Worm (Caenorhabditis elegans) whole organism, young adult: ENCODE results near the gene rpap-3.

Experiments used
- B0019.2 ChIP-seq: fragments of 200-800 bp; sonication (Bioruptor generic); conservative IDR thresholded peaks from 2 replicates; pipeline ENCODE4 v1.3.6; 2022; ENCODE audit warnings: missing genetic modification reagents, missing genetic modification characterization, missing compliant biosample characterization
- C17E4.6 ChIP-seq: fragments of 200-800 bp; sonication (Bioruptor generic); IDR thresholded peaks from 2 replicates; pipeline ENCODE4 v1.3.6; 2022; ENCODE audit warnings: missing genetic modification reagents, missing genetic modification characterization, missing compliant biosample characterization
- F23B12.7 ChIP-seq: sonication (generic microtip); optimal IDR thresholded peaks from 2 replicates; lab custom pipeline; 2017; ENCODE audit warnings: missing genetic modification characterization, mild to moderate bottlenecking, missing compliant biosample characterization, antibody characterized with exemption, moderate library complexity; ENCODE audit not compliant: insufficient read depth
- F33H1.4 ChIP-seq: fragments of 200-800 bp; sonication (Bioruptor generic); IDR thresholded peaks from 2 replicates; pipeline ENCODE4 v1.3.6; 2022; ENCODE audit warnings: missing genetic modification reagents, missing genetic modification characterization, missing compliant biosample characterization
- F37B4.10 ChIP-seq: fragments of 200-800 bp; sonication (Bioruptor generic); IDR thresholded peaks from 2 replicates; pipeline ENCODE4 v1.3.6; 2022; ENCODE audit warnings: missing genetic modification characterization, missing compliant biosample characterization
- F52B5.7 ChIP-seq: sonication (generic microtip); optimal IDR thresholded peaks from 2 replicates; lab custom pipeline; 2016; ENCODE audit warnings: mild to moderate bottlenecking, missing genetic modification characterization, missing compliant biosample characterization
- K12H6.12 ChIP-seq: fragments of 200-800 bp; sonication (Bioruptor generic); optimal IDR thresholded peaks from 2 replicates; lab custom pipeline; 2018; ENCODE audit warnings: mild to moderate bottlenecking, missing genetic modification characterization, missing compliant biosample characterization
- T26A5.8 ChIP-seq: sonication (generic microtip); optimal IDR thresholded peaks from 2 replicates; lab custom pipeline; 2016; ENCODE audit warnings: missing genetic modification characterization, missing compliant biosample characterization
- ZK185.1 ChIP-seq: sonication (generic microtip); optimal IDR thresholded peaks from 2 replicates; lab custom pipeline; 2016; ENCODE audit warnings: mild to moderate bottlenecking, missing genetic modification characterization, missing compliant biosample characterization; ENCODE audit not compliant: poor library complexity, severe bottlenecking
- aptf-2 ChIP-seq: fragments of 200-800 bp; sonication (Bioruptor generic); conservative IDR thresholded peaks from 2 replicates; pipeline ENCODE4 v1.3.6; 2022; ENCODE audit warnings: missing genetic modification reagents, missing genetic modification characterization, missing compliant biosample characterization
- bed-2 ChIP-seq: fragments of 200-800 bp; sonication (Bioruptor generic); IDR thresholded peaks from 2 replicates; pipeline ENCODE4 v1.3.6; 2022; ENCODE audit warnings: missing genetic modification reagents, missing genetic modification characterization, missing compliant biosample characterization
- cebp-1 ChIP-seq, 2 experiments: fragments of 200-800 bp in 1 of 2; sonication (Bioruptor generic) in 1 of 2; sonication (generic microtip) in 1 of 2; IDR thresholded peaks in 1 of 2; optimal IDR thresholded peaks in 1 of 2; 2 replicates each; pipeline versions ENCODE4 v1.3.6 to Lab custom; 2017 to 2022; ENCODE audit warnings: missing compliant biosample characterization in 2 of 2, missing genetic modification characterization in 2 of 2, mild to moderate bottlenecking in 1 of 2, missing genetic modification reagents in 1 of 2, moderate library complexity in 1 of 2
- ceh-27 ChIP-seq: fragments of 200-800 bp; sonication (Bioruptor generic); optimal IDR thresholded peaks from 2 replicates; lab custom pipeline; 2018; ENCODE audit warnings: mild to moderate bottlenecking, missing genetic modification characterization, moderate library complexity, missing compliant biosample characterization
- ceh-40 ChIP-seq: fragments of 200-800 bp; sonication (Bioruptor generic); IDR thresholded peaks from 2 replicates; pipeline ENCODE4 v1.3.6; 2022; ENCODE audit warnings: missing genetic modification characterization, missing compliant biosample characterization
- dox-1 ChIP-seq: fragments of 200-800 bp; sonication (Bioruptor generic); IDR thresholded peaks from 2 replicates; pipeline ENCODE4 v1.3.6; 2022; ENCODE audit warnings: missing genetic modification reagents, missing genetic modification characterization, missing compliant biosample characterization
- efl-1 ChIP-seq: fragments of 150-350 bp; optimal IDR thresholded peaks from 2 replicates; lab custom pipeline; 2014; ENCODE audit warnings: missing biosample characterization, missing genetic modification reagents, missing genetic modification characterization
- egrh-3 ChIP-seq: fragments of 200-800 bp; sonication (Bioruptor generic); IDR thresholded peaks from 2 replicates; pipeline ENCODE4 v1.3.6; 2022; ENCODE audit warnings: missing genetic modification reagents, missing genetic modification characterization, missing compliant biosample characterization
- him-1 ChIP-seq: sonication (generic microtip); optimal IDR thresholded peaks from 2 replicates; lab custom pipeline; 2016; ENCODE audit warnings: missing genotype, missing genetic modification reagents, missing genetic modification characterization, missing compliant biosample characterization
- hmg-1.2 ChIP-seq: fragments of 200-800 bp; sonication (Bioruptor generic); IDR thresholded peaks from 2 replicates; pipeline ENCODE4 v1.3.6; 2022; ENCODE audit warnings: missing genetic modification reagents, missing genetic modification characterization, missing compliant biosample characterization
- hmg-20 ChIP-seq: fragments of 200-800 bp; sonication (Bioruptor generic); IDR thresholded peaks from 2 replicates; pipeline ENCODE4 v1.3.6; 2022; ENCODE audit warnings: missing genetic modification reagents, missing genetic modification characterization, missing compliant biosample characterization
- lag-1 ChIP-seq: fragments of 200-800 bp; sonication (Bioruptor generic); IDR thresholded peaks from 2 replicates; pipeline ENCODE4 v1.3.6; 2022; ENCODE audit warnings: missing genetic modification reagents, missing genetic modification characterization, missing compliant biosample characterization
- let-526 ChIP-seq: fragments of 200-800 bp; sonication (Bioruptor generic); IDR thresholded peaks from 2 replicates; pipeline ENCODE4 v1.3.6; 2022; ENCODE audit warnings: missing genetic modification reagents, missing genetic modification characterization, missing compliant biosample characterization
- let-607 ChIP-seq, 2 experiments: fragments of 200-800 bp in 1 of 2; sonication (Bioruptor generic) in 1 of 2; sonication (generic microtip) in 1 of 2; optimal IDR thresholded peaks; 2 replicates each; lab custom pipeline; 2016 to 2018; ENCODE audit warnings: mild to moderate bottlenecking in 2 of 2, missing compliant biosample characterization in 2 of 2, missing genetic modification characterization in 2 of 2, moderate library complexity in 2 of 2, missing genotype in 1 of 2
- lin-35 ChIP-seq, 3 experiments: fragments of 150-350 bp in 2 of 3; sonication (generic microtip) in 1 of 3; optimal IDR thresholded peaks; 2 replicates each; lab custom pipeline; 2014 to 2018; ENCODE audit warnings: missing biosample characterization in 3 of 3, missing genetic modification characterization in 3 of 3, missing genetic modification reagents in 3 of 3
- lin-40 ChIP-seq: sonication (generic microtip); optimal IDR thresholded peaks from 2 replicates; lab custom pipeline; 2016; ENCODE audit warnings: missing genetic modification characterization, mild to moderate bottlenecking, missing compliant biosample characterization, missing genotype, missing genetic modification reagents
- lin-54 ChIP-seq: fragments of 200-800 bp; sonication (Bioruptor generic); optimal IDR thresholded peaks from 2 replicates; lab custom pipeline; 2018; ENCODE audit warnings: mild to moderate bottlenecking, missing genetic modification characterization, missing compliant biosample characterization
- lsl-1 ChIP-seq: fragments of 200-800 bp; sonication (Bioruptor generic); optimal IDR thresholded peaks from 2 replicates; lab custom pipeline; 2018; ENCODE audit warnings: mild to moderate bottlenecking, missing genetic modification characterization, moderate library complexity, missing compliant biosample characterization
- madf-3 ChIP-seq: fragments of 200-800 bp; sonication (Bioruptor generic); IDR thresholded peaks from 2 replicates; pipeline ENCODE4 v1.3.6; 2022; ENCODE audit warnings: missing genetic modification reagents, missing genetic modification characterization, missing compliant biosample characterization
- mcd-1 ChIP-seq: fragments of 200-800 bp; sonication (Bioruptor generic); IDR thresholded peaks from 2 replicates; pipeline ENCODE4 v1.3.6; 2022; ENCODE audit warnings: missing genetic modification reagents, missing genetic modification characterization, missing compliant biosample characterization
- nfya-1 ChIP-seq: sonication (generic microtip); optimal IDR thresholded peaks from 2 replicates; lab custom pipeline; 2017; ENCODE audit warnings: antibody characterized with exemption, missing compliant biosample characterization, missing genetic modification characterization, borderline replicate concordance; ENCODE audit not compliant: insufficient read depth
- nhr-179 ChIP-seq: sonication (generic microtip); optimal IDR thresholded peaks from 2 replicates; lab custom pipeline; 2016; ENCODE audit warnings: mild to moderate bottlenecking, missing genetic modification characterization, missing compliant biosample characterization
- nhr-90 ChIP-seq: sonication (generic microtip); optimal IDR thresholded peaks from 2 replicates; lab custom pipeline; 2016; ENCODE audit warnings: missing genotype, mild to moderate bottlenecking, missing genetic modification characterization, missing compliant biosample characterization
- rpc-1 ChIP-seq, 2 experiments: fragments of 150-350 bp in 1 of 2; sonication (generic microtip) in 1 of 2; optimal IDR thresholded peaks; 2 replicates each; lab custom pipeline; 2014 to 2018; ENCODE audit warnings: missing biosample characterization in 1 of 2, missing genetic modification characterization in 1 of 2, missing genetic modification reagents in 1 of 2, missing genotype in 1 of 2
- snpc-4 ChIP-seq, 5 experiments: fragments of 150-350 bp in 1 of 5; sonication (generic microtip) in 4 of 5; optimal IDR thresholded peaks; 2 replicates each; lab custom pipeline; 2014 to 2018; ENCODE audit warnings: missing genetic modification characterization in 5 of 5, missing biosample characterization in 3 of 5, antibody characterized with exemption in 2 of 5, mild to moderate bottlenecking in 2 of 5, missing compliant biosample characterization in 2 of 5, missing genotype in 2 of 5, moderate library complexity in 2 of 5, missing genetic modification reagents in 1 of 5
- somi-1 ChIP-seq: fragments of 200-800 bp; sonication (Bioruptor generic); optimal IDR thresholded peaks from 2 replicates; lab custom pipeline; 2018; ENCODE audit warnings: mild to moderate bottlenecking, missing genetic modification characterization, missing compliant biosample characterization
- unc-130 ChIP-seq: sonication (generic microtip); optimal IDR thresholded peaks from 2 replicates; lab custom pipeline; 2016; ENCODE audit warnings: missing genetic modification reagents, missing genetic modification characterization, missing compliant biosample characterization
- xnd-1 ChIP-seq: sonication (generic microtip); optimal IDR thresholded peaks from 2 replicates; lab custom pipeline; 2016; ENCODE audit warnings: missing genotype, missing genetic modification reagents, missing genetic modification characterization, missing compliant biosample characterization
- ztf-28 ChIP-seq: fragments of 200-800 bp; sonication (Bioruptor generic); IDR thresholded peaks from 2 replicates; pipeline ENCODE4 v1.3.6; 2022; ENCODE audit warnings: missing genetic modification reagents, missing genetic modification characterization, missing compliant biosample characterization

The rpap-3 gene

ce11 chrIV:7822524-7822923 is 43.8 kb upstream of the rpap-3 start, which contains the start of gene T14A8.2:
T14A8.2 (minus strand) TSS chrIV:7822624.
- TF ChIP-seq aptf-2 (GFP tag; lab: Robert Waterston, UW) (no peak), ztf-28 (GFP tag; lab: Robert Waterston, UW) (no peak), bed-2 (no peak), rpc-1 (optimal IDR thresholded peaks at IDR 0.05; lab: Kevin White, UChicago) (no peak), rpc-1 (tag; optimal IDR thresholded peaks at IDR 0.05; lab: Kevin White, UChicago) (no peak), nfya-1 (tag; lab: Kevin White, UChicago) (no peak), ceh-40 (GFP tag; lab: Robert Waterston, UW) (no peak), dox-1 (GFP tag; lab: Robert Waterston, UW) (no peak), F37B4.10 (GFP tag; lab: Robert Waterston, UW) (no peak)

ce11 chrIV:7817852-7818251 is 39.1 kb upstream of the rpap-3 start, which contains the start of gene ric-3:
ric-3 (plus strand) TSS chrIV:7818251.
- peak; percentile 9 for TF ChIP-seq lin-40 (tag; lab: Kevin White, UChicago)
- TF ChIP-seq K12H6.12: peak; percentile 35
- no peak for TF ChIP-seq F52B5.7 (tag; lab: Kevin White, UChicago)
- TF ChIP-seq somi-1 (GFP tag; lab: Kevin White, UChicago): peak; percentile 30
- TF ChIP-seq C17E4.6 (GFP tag; lab: Robert Waterston, UW): no peak
- peak in 1 of 3 experiments; percentile 33 for TF ChIP-seq lin-35 (GFP tag; optimal IDR thresholded peaks at IDR 0.05; lab: Kevin White, UChicago)
- 0 out of 2 replicates have a peak, but pooled peaks have one; percentile 17 for TF ChIP-seq mcd-1 (GFP tag; lab: Robert Waterston, UW)
- no peak for TF ChIP-seq egrh-3 (GFP tag; lab: Robert Waterston, UW)
- no peak for TF ChIP-seq cebp-1 (GFP tag; IDR thresholded peaks at IDR 0.05; lab: Robert Waterston, UW)
- peak; percentile 37 for TF ChIP-seq cebp-1 (tag; optimal IDR thresholded peaks at IDR 0.05; lab: Kevin White, UChicago)
- TF ChIP-seq T26A5.8 (tag; lab: Kevin White, UChicago): no peak
- no peak for TF ChIP-seq F33H1.4 (GFP tag; lab: Robert Waterston, UW)
- TF ChIP-seq hmg-1.2 (GFP tag; lab: Robert Waterston, UW): peak; percentile 82
- peak; percentile 25 for TF ChIP-seq ceh-27 (GFP tag; lab: Kevin White, UChicago)
- TF ChIP-seq aptf-2 (GFP tag; lab: Robert Waterston, UW): no peak

ce11 chrIV:7816402-7817102 is 37.8 kb upstream of the rpap-3 start:
- no peak for TF ChIP-seq snpc-4 (GFP tag; optimal IDR thresholded peaks at IDR 0.05; lab: Kevin White, UChicago)
- peak in 1 of 4 experiments; percentile 3 for TF ChIP-seq snpc-4 (tag; optimal IDR thresholded peaks at IDR 0.05; lab: Kevin White, UChicago)
- TF ChIP-seq let-526 (GFP tag; lab: Robert Waterston, UW): 0 out of 2 replicates have a peak, but pooled peaks have one; percentile 46
- peak in 1 of 3 experiments; percentile 13 for TF ChIP-seq lin-35 (GFP tag; optimal IDR thresholded peaks at IDR 0.05; lab: Kevin White, UChicago)
- 0 out of 2 replicates have a peak, but pooled peaks have one; percentile 50 for TF ChIP-seq bed-2
- no peak for TF ChIP-seq nhr-179 (tag; lab: Kevin White, UChicago)
- TF ChIP-seq F33H1.4 (GFP tag; lab: Robert Waterston, UW): peak; percentile 34; the same call in 1 of the 2 replicates
- no peak for TF ChIP-seq nhr-90 (tag; lab: Kevin White, UChicago)
- TF ChIP-seq madf-3 (GFP tag; lab: Robert Waterston, UW): 0 out of 2 replicates have a peak, but pooled peaks have one; percentile 2
- TF ChIP-seq B0019.2 (GFP tag; lab: Robert Waterston, UW): no peak
- TF ChIP-seq ZK185.1: peak; percentile 41
- TF ChIP-seq aptf-2 (GFP tag; lab: Robert Waterston, UW): 0 out of 2 replicates have a peak, but pooled peaks have one; percentile 9
- TF ChIP-seq him-1: peak; percentile 36
- TF ChIP-seq lag-1 (GFP tag; lab: Robert Waterston, UW): no peak
- peak; percentile 17 for TF ChIP-seq unc-130
- TF ChIP-seq lin-54 (GFP tag; lab: Kevin White, UChicago): peak; percentile 89
- peak; percentile 26 for TF ChIP-seq xnd-1 (tag; lab: Kevin White, UChicago)
- no peak for TF ChIP-seq F23B12.7
- TF ChIP-seq hmg-20: peak; percentile 40; the same call in 1 of the 2 replicates
- TF ChIP-seq efl-1 (GFP tag; lab: Kevin White, UChicago): peak; percentile 59
- TF ChIP-seq let-607 (tag; optimal IDR thresholded peaks at IDR 0.05; lab: Kevin White, UChicago): peak in 1 of 2 experiments; percentile 5
- TF ChIP-seq lsl-1 (GFP tag; lab: Kevin White, UChicago): peak; percentile 39
